Fruit fly (Drosophila melanogaster): Measurements from ENCODE around the gene Cp7Fb.

Cp7Fb gene

dm6 chrX:8473339-8473887 lies at the start of gene Cp7Fb:
Gene Cp7Fb, plus strand, starts transcription at chrX:8473837.
- TF ChIP-seq CG17801 (GFP tag; optimal IDR thresholded peaks at IDR 0.05; ENCODE audit: partially characterized antibody) = no peak

- TF ChIP-seq CG17801 (GFP tag; optimal IDR thresholded peaks at IDR 0.05; ENCODE audit: partially characterized antibody) = no peak
These were observed 39.9 kb upstream of the Cp7Fb start, which contains the start of gene CG32712 for dm6 chrX:8433709-8434108. Gene CG32712, minus strand, starts transcription at chrX:8433809.

DNA sequence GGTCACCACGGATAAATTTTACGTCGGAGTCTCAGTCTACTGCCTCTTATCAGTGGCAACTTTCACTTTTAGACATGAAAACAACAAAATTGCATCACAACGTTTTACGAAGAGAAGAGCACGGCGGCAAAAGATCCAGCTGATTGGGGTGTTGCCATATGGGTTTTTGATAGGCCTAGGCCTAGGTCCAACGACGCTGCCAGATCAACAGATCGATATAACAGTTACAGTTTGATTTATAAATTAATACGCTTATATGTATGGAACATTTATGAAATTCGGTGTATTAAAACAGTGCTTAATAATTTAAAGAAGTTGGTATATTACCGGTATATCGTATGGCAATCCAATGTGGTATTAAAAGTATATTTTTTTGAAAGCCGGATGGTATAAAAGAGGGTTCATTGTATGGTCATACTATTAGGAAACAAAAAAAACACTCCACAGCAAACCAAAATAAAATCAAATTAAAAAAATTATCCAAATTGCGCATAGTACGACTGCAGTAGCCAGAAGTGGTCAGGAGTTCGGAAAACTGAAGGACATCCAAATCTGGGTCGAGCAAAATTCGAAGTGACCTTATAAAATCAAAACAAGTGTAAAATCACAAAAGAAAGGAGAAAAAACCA lies 36.9 kb upstream of the Cp7Fb start, which contains the start of gene CG1440:
Gene CG1440, plus strand, starts transcription at position 402 of the 629 bp plus-strand sequence.
- TF ChIP-seq CG17801 (GFP tag; optimal IDR thresholded peaks at IDR 0.05; ENCODE audit: partially characterized antibody) = peak; percentile 89

- TF ChIP-seq CG17801 (GFP tag; optimal IDR thresholded peaks at IDR 0.05; ENCODE audit: partially characterized antibody) = peak; percentile 50
These were observed 36.1 kb upstream of the Cp7Fb start, which contains the start of gene Miga for dm6 chrX:8437285-8438110. Gene Miga, minus strand, starts transcription at chrX:8437820.

DNA sequence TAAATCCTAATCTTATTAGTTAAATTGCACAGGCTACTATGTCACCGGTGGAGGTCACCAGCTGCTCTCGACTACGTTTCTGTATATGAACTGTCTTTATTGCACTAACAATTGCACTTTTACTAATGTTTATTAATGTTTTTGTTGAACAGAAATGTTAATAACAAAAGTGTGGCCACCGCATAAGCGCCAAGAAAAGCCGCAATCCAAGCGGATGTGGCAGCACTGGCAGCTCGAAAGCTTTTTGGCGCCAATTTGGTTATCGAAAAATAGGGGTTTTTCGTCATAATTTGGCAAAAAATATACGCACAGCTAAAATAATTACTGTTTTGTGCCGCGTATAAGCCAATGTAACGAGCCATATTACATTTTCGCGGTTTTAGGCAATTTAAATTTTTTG lies 31.5 kb upstream of the Cp7Fb start, which contains the start of gene CG12123:
Gene CG12123, minus strand, starts transcription at position 188 of the 400 bp plus-strand sequence.
- no peak for TF ChIP-seq CG17801 (GFP tag; optimal IDR thresholded peaks at IDR 0.05; ENCODE audit: partially characterized antibody)

dm6 chrX:8442912-8443311 lies 30.7 kb upstream of the Cp7Fb start:
- TF ChIP-seq CG17801 (GFP tag; optimal IDR thresholded peaks at IDR 0.05; ENCODE audit: partially characterized antibody) = no peak

DNA sequence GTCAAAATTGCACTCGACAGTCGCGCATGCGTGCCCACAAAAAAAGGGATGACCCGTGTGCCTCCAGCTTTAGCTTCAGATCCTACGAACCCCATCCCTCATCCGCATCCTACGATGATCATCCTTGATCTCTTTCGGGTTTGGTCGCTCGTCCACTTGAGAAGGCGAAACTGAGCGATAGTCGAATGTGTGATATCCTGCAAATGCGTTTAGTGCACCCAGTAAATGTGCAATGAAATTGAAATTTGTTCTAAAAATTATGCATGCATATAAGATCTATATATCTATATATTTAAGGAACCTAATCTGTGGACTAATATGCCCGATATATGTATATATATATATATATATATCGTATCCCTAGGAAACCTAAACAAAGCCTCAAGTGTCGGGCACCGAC lies 29.4 kb upstream of the Cp7Fb start:
- no peak for TF ChIP-seq CG17801 (GFP tag; optimal IDR thresholded peaks at IDR 0.05; ENCODE audit: partially characterized antibody)

DNA sequence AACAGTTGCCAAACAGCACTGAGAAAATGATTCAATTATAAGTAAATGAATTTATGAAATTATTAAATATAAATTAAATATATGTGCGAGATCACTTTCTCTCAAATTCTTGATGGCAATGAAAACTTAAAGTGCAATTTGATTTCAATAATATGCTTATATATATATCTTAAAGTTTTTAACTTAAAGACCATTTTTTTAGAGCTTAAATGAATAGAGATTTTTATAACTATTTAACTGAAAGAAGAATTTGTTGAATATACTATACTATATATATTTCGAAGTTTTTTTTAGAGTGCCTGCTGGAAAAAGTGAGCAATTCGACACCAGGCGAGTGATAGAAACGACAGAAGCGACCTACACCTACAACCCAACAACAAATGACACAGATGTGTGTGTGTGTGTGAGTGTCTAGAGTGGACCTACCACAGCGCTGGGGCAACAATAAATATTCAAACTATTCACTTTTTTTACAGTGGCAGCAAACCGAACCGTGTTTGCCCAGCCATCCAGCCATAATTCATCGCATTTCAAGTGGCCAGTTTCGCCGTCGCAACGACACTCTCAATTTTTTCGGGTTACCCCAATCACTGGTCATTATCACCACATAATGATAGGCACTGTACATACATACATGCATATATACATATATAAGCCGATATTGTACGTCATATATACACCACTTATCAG lies 28.6 kb upstream of the Cp7Fb start:
- TF ChIP-seq CG17801 (GFP tag; optimal IDR thresholded peaks at IDR 0.05; ENCODE audit: partially characterized antibody) = peak; percentile 9

- TF ChIP-seq CG17801 (GFP tag; optimal IDR thresholded peaks at IDR 0.05; ENCODE audit: partially characterized antibody) = no peak
These were observed 26.5 kb upstream of the Cp7Fb start for dm6 chrX:8447166-8447565.

DNA sequence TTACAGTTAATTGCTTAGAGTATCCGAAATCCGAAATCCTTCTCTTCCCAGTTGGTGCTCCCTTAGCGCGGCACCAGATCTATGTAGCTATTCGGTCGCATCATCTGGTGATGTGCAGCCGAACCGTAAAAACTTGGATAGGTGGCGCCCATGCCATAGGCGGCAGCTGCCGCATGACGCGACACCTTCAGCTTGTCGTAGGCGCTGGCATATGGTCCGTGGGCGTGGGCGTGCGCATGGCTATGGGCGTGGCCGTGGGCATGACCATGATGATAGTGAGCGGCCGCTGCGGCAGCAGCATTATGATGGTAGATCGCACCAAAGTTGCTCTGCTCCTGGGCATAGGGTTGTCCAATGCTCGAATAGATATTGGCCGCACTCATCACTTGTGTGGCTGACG lies 25.5 kb upstream of the Cp7Fb start:
- TF ChIP-seq CG17801 (GFP tag; optimal IDR thresholded peaks at IDR 0.05; ENCODE audit: partially characterized antibody) = no peak

DNA sequence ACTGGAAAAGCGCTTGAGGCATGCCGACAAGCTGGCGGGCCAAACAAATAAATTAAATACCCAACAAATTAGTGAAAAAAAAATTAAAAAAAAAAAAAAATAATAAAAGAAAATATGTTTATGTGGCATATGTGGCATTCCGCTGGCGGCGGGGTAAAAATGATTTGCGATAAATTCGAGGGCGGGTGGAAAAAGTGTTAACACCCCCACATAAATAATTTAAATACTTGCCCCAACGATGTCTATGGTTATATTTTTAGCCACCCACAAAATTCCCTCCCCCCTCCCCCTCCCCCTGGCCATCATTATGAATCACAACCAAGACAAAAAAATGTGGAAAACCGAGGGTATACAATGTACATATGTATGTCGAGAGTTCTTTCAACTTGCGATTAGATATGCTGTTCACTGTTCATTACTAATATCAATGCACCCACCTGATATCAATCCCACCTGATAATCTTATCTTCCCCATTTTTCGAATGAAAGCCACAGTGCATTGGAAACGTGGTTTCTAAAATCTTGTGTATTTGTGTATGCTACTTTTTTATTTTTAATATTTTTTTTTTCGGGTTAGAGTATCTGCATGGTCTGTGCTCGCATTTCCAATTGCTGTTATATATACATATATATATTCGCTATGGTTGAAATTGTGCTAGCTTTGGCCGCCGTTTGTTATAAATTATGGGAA lies 23.3 kb upstream of the Cp7Fb start:
- no peak for TF ChIP-seq CG17801 (GFP tag; optimal IDR thresholded peaks at IDR 0.05; ENCODE audit: partially characterized antibody)

DNA sequence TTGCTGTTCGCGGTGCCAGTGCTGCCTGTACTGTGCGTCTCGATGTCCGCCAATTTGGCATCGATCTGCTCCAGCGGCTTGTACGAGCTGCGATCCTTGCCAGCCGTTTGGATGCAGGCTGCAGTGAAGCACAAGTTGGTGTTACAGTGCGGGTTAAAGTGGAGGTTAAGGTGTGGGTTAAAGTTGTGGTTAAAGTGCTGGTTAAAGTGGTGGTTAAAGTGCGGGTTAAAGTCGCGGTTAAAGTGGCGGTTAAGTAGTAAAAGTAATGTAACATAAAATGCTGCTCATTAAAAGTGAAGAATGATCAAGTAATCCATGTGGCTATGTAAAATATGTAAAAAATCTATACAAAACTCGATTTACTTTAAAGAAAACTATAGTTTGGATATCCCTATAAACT lies 21.5 kb upstream of the Cp7Fb start:
- TF ChIP-seq CG17801 (GFP tag; optimal IDR thresholded peaks at IDR 0.05; ENCODE audit: partially characterized antibody) = no peak

DNA sequence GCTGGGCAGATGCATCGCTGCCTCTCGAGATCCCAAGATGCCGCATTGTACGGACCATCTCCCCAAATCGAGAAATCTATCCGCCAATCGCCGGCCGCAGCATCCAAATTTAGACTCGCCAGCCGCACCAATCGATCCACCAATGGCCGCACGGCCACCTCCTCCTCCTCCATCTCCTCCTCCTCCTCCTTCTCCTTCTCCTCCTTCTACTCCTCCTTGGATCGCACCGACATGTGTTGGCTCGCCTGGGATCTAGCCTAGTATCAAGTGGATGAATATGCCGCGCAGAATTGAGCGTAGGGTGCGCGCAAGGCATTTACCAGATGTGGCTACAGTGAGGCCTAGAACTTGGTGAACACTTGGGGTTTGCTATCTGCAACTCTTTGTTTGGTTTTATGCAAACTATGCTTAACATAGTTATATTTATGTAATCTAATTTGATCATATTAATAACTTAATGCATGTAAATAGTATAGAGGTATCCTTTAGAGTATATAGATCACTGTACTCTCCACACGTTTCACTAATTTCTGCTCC lies 18.6 kb upstream of the Cp7Fb start, which contains the start of gene org-1:
Gene org-1, minus strand, starts transcription at position 51 of the 537 bp plus-strand sequence.
- TF ChIP-seq CG17801 (GFP tag; optimal IDR thresholded peaks at IDR 0.05; ENCODE audit: partially characterized antibody) = peak; percentile 89

- no peak for TF ChIP-seq CG17801 (GFP tag; optimal IDR thresholded peaks at IDR 0.05; ENCODE audit: partially characterized antibody)
These were observed 16.1 kb upstream of the Cp7Fb start, which contains the start of gene CG32713 for dm6 chrX:8457532-8457931. Gene CG32713, minus strand, starts transcription at chrX:8457632.
